Fruit fly (Drosophila melanogaster): Measurements from ENCODE around the gene PIG-P.

PIG-P gene

dm6 chr3R:26106595-26107152 is 48.7 kb upstream of the PIG-P start, which contains the start of gene Cipc (continued):
- TF ChIP-seq gcm2 (GFP tag; optimal IDR thresholded peaks at IDR 0.05) (no peak), pb (GFP tag; optimal IDR thresholded peaks at IDR 0.05) (no peak), ATbp (GFP tag; optimal IDR thresholded peaks at IDR 0.05) (peak; percentile 48), E2f2 (GFP tag; IDR thresholded peaks at IDR 0.05) (peak; percentile 47), sna (GFP tag; IDR thresholded peaks at IDR 0.05; ENCODE audit: partially characterized antibody) (no peak), ci (GFP tag; IDR thresholded peaks at IDR 0.05) (peak; percentile 77; the same call in 2 of the 3 replicates), H2.0 (GFP tag; IDR thresholded peaks at IDR 0.05) (0 out of 2 replicates have a peak, but pooled peaks have one; percentile 16), CG4854 (GFP tag; optimal IDR thresholded peaks at IDR 0.05) (peak; percentile 38), CG18764 (GFP tag; optimal IDR thresholded peaks at IDR 0.05) (peak; percentile 69), CG10979 (tag; optimal IDR thresholded peaks at IDR 0.05) (peak; percentile 66), z (GFP tag; IDR thresholded peaks at IDR 0.05) (0 out of 3 replicates have a peak, but pooled peaks have one; percentile 27), HLH3B (GFP tag; IDR thresholded peaks at IDR 0.05) (peak; percentile 66), ro (GFP tag; IDR thresholded peaks at IDR 0.05) (no peak), Hand (GFP tag; optimal IDR thresholded peaks at IDR 0.05) (peak; percentile 89), seq (GFP tag; IDR thresholded peaks at IDR 0.05) (no peak), H15 (GFP tag; IDR thresholded peaks at IDR 0.05) (0 out of 3 replicates have a peak, but pooled peaks have one; percentile 62), rib (GFP tag; IDR thresholded peaks at IDR 0.05) (peak; percentile 98), gem (tag; optimal IDR thresholded peaks at IDR 0.05) (peak; percentile 89), Dp (GFP tag; optimal IDR thresholded peaks at IDR 0.05) (no peak), CG11093 (GFP tag; IDR thresholded peaks at IDR 0.05) (no peak), CG10267 (tag; optimal IDR thresholded peaks at IDR 0.05) (peak; percentile 63), ewg (GFP tag; optimal IDR thresholded peaks at IDR 0.05) (peak; percentile 38), CG8359 (GFP tag; optimal IDR thresholded peaks at IDR 0.05; ENCODE audit: borderline replicate concordance) (peak; percentile 26), Rx (GFP tag; IDR thresholded peaks at IDR 0.05) (peak; percentile 32; the same call in 1 of the 2 replicates), CG13287 (GFP tag; IDR thresholded peaks at IDR 0.05; ENCODE audit: partially characterized antibody) (peak; percentile 32; the same call in 1 of the 2 replicates), dm (GFP tag; optimal IDR thresholded peaks at IDR 0.05) (no peak), MESR4 (GFP tag; optimal IDR thresholded peaks at IDR 0.05) (no peak), gro (GFP tag; optimal IDR thresholded peaks at IDR 0.05) (peak; percentile 89), CG17829 (tag; optimal IDR thresholded peaks at IDR 0.05) (peak; percentile 74), Dref (GFP tag; IDR thresholded peaks at IDR 0.05) (0 out of 2 replicates have a peak, but pooled peaks have one; percentile 34), eve (GFP tag; optimal IDR thresholded peaks at IDR 0.05) (no peak), CG1603 (tag; optimal IDR thresholded peaks at IDR 0.05) (no peak), CG12104 (GFP tag; optimal IDR thresholded peaks at IDR 0.05) (peak; percentile 87), CG4360 (GFP tag; IDR thresholded peaks at IDR 0.05) (no peak), sc (optimal IDR thresholded peaks at IDR 0.05) (no peak), sc (GFP tag; optimal IDR thresholded peaks at IDR 0.05) (peak; percentile 36), CG10274 (GFP tag; optimal IDR thresholded peaks at IDR 0.05) (peak; percentile 35), CHES-1-like (GFP tag; optimal IDR thresholded peaks at IDR 0.05) (no peak), psq (GFP tag; optimal IDR thresholded peaks at IDR 0.05) (peak; percentile 6), Nf-YC (tag; optimal IDR thresholded peaks at IDR 0.05) (peak; percentile 79), CG17328 (GFP tag; IDR thresholded peaks at IDR 0.05) (peak; percentile 52; the same call in 1 of the 2 replicates), Mad (GFP tag; optimal IDR thresholded peaks at IDR 0.05) (no peak), CG10565 (GFP tag; optimal IDR thresholded peaks at IDR 0.05) (no peak), da (GFP tag; optimal IDR thresholded peaks at IDR 0.05) (no peak), sim (GFP tag; IDR thresholded peaks at IDR 0.05) (peak; percentile 16; the same call in 1 of the 2 replicates), NK7.1 (GFP tag; optimal IDR thresholded peaks at IDR 0.05) (no peak), wdn (GFP tag; IDR thresholded peaks at IDR 0.05) (peak; percentile 42; the same call in 1 of the 2 replicates), CG11085 (GFP tag; IDR thresholded peaks at IDR 0.05) (no peak), CG8924 (tag; optimal IDR thresholded peaks at IDR 0.05) (peak; percentile 85), prd (optimal IDR thresholded peaks at IDR 0.05) (no peak), prd (GFP tag; IDR thresholded peaks at IDR 0.05) (peak; percentile 72)

All from whole organism, embryonic.